Fruit fly (Drosophila melanogaster) whole organism, wandering third instar larva: ENCODE measurements around the gene CG31861.
A peak's percentile ranks its signal among the peaks of the same experiment; 100 is the strongest.

Source experiments
- Abd-B ChIP-seq: fragments of >200 bp; optimal IDR thresholded peaks from 2 replicates; lab custom pipeline; 2017; ENCODE audit warnings: missing biosample characterization, missing genetic modification characterization
- CG9705 ChIP-seq: fragments of 200-800 bp; sonication (Bioruptor generic); optimal IDR thresholded peaks from 2 replicates; lab custom pipeline; 2018; ENCODE audit warnings: missing biosample characterization, mild to moderate bottlenecking, missing genetic modification characterization
- CrebA ChIP-seq: fragments of 200-800 bp; sonication (Bioruptor generic); optimal IDR thresholded peaks from 2 replicates; lab custom pipeline; 2016; ENCODE audit warnings: missing biosample characterization, mild to moderate bottlenecking, missing genetic modification characterization, borderline replicate concordance
- Dfd ChIP-seq: fragments of >200 bp; optimal IDR thresholded peaks from 2 replicates; lab custom pipeline; 2017; ENCODE audit warnings: missing biosample characterization, missing genetic modification characterization
- Dif ChIP-seq: fragments of 200-275, 200-300 bp; sonication (Bioruptor generic); optimal IDR thresholded peaks from 2 replicates; lab custom pipeline; 2018; ENCODE audit warnings: missing biosample characterization, missing genetic modification characterization; ENCODE audit not compliant: partially characterized antibody
- GATAd ChIP-seq: sonication (Bioruptor generic); optimal IDR thresholded peaks from 2 replicates; lab custom pipeline; 2016; ENCODE audit warnings: missing biosample characterization, missing genetic modification characterization
- HLH106 ChIP-seq: fragments of 200-800 bp; optimal IDR thresholded peaks from 3 replicates; lab custom pipeline; 2019; ENCODE audit warnings: missing biosample characterization, mild to moderate bottlenecking, missing genetic modification characterization, moderate library complexity
- Hnf4 ChIP-seq: fragments of 200-800 bp; sonication (Bioruptor generic); optimal IDR thresholded peaks from 2 replicates; lab custom pipeline; 2016; ENCODE audit warnings: missing biosample characterization, mild to moderate bottlenecking, missing genetic modification characterization
- Hr78 ChIP-seq: fragments of >200 bp; optimal IDR thresholded peaks from 2 replicates; lab custom pipeline; 2017; ENCODE audit warnings: missing biosample characterization, missing genetic modification characterization
- Hr83 ChIP-seq: fragments of 200-300 bp; sonication (Bioruptor generic); optimal IDR thresholded peaks from 2 replicates; lab custom pipeline; 2016; ENCODE audit warnings: missing biosample characterization, mild to moderate bottlenecking, missing genetic modification characterization, moderate library complexity; ENCODE audit not compliant: poor library complexity, severe bottlenecking
- Jra ChIP-seq: sonication (Bioruptor generic); optimal IDR thresholded peaks from 2 replicates; lab custom pipeline; 2016; ENCODE audit warnings: missing biosample characterization, missing genetic modification characterization
- Myc ChIP-seq: fragments of >200 bp; optimal IDR thresholded peaks from 2 replicates; lab custom pipeline; 2017
- OdsH ChIP-seq: fragments of 200-800 bp; sonication (Bioruptor generic); optimal IDR thresholded peaks from 2 replicates; lab custom pipeline; 2016; ENCODE audit warnings: missing biosample characterization, mild to moderate bottlenecking, missing genetic modification characterization
- Rel ChIP-seq, 2 experiments: fragments of 200-800 bp; sonication (Bioruptor generic) in 1 of 2; optimal IDR thresholded peaks; 2 replicates in 1 of 2; 3 replicates in 1 of 2; lab custom pipeline; 2016 to 2019; ENCODE audit warnings: mild to moderate bottlenecking in 2 of 2, missing biosample characterization in 2 of 2, missing genetic modification characterization in 2 of 2, moderate library complexity in 1 of 2
- Sp1 ChIP-seq: fragments of 200-800 bp; sonication (Bioruptor generic); optimal IDR thresholded peaks from 3 replicates; lab custom pipeline; 2019; ENCODE audit warnings: missing biosample characterization, mild to moderate bottlenecking, missing genetic modification characterization, moderate library complexity
- br ChIP-seq: fragments of 200-800 bp; sonication (Bioruptor generic); optimal IDR thresholded peaks from 2 replicates; lab custom pipeline; 2016; ENCODE audit warnings: missing biosample characterization, missing genetic modification characterization
- brk ChIP-seq: fragments of 200-800 bp; sonication (Bioruptor generic); optimal IDR thresholded peaks from 2 replicates; lab custom pipeline; 2016; ENCODE audit warnings: missing biosample characterization, mild to moderate bottlenecking, missing genetic modification characterization
- dmrt93B ChIP-seq: fragments of 200-800 bp; sonication (Bioruptor generic); optimal IDR thresholded peaks from 2 replicates; lab custom pipeline; 2018; ENCODE audit warnings: missing biosample characterization, mild to moderate bottlenecking, missing genetic modification characterization
- dsf ChIP-seq: sonication (Bioruptor generic); optimal IDR thresholded peaks from 2 replicates; lab custom pipeline; 2016; ENCODE audit warnings: missing biosample characterization, missing genetic modification characterization, borderline replicate concordance
- ey ChIP-seq: fragments of 200-800 bp; sonication (Bioruptor generic); optimal IDR thresholded peaks from 2 replicates; lab custom pipeline; 2016; ENCODE audit warnings: missing biosample characterization, missing genetic modification characterization
- foxo ChIP-seq, 2 experiments: fragments of 200-800 bp; sonication (Bioruptor generic); optimal IDR thresholded peaks; 2 replicates in 1 of 2; 3 replicates in 1 of 2; lab custom pipeline; 2016 to 2017; ENCODE audit warnings: missing biosample characterization in 2 of 2, missing genetic modification characterization in 2 of 2
- fru ChIP-seq: fragments of 200-800 bp; sonication (Bioruptor generic); optimal IDR thresholded peaks from 3 replicates; lab custom pipeline; 2016; ENCODE audit warnings: missing biosample characterization, mild to moderate bottlenecking, missing genetic modification characterization
- h ChIP-seq: fragments of 200-800 bp; sonication (Bioruptor generic); optimal IDR thresholded peaks from 3 replicates; lab custom pipeline; 2016; ENCODE audit warnings: missing biosample characterization, mild to moderate bottlenecking, missing genetic modification characterization
- lola ChIP-seq: fragments of >200 bp; optimal IDR thresholded peaks from 2 replicates; lab custom pipeline; 2017; ENCODE audit warnings: missing biosample characterization, missing genetic modification characterization
- pan ChIP-seq: fragments of >200 bp; optimal IDR thresholded peaks from 2 replicates; lab custom pipeline; 2017
- psq ChIP-seq: fragments of 200-800 bp; sonication (Bioruptor generic); optimal IDR thresholded peaks from 3 replicates; lab custom pipeline; 2017; ENCODE audit warnings: missing biosample characterization, mild to moderate bottlenecking, missing genetic modification characterization, moderate library complexity
- rgr ChIP-seq: fragments of 200-800 bp; sonication (Bioruptor generic); optimal IDR thresholded peaks from 3 replicates; lab custom pipeline; 2016; ENCODE audit warnings: missing biosample characterization, mild to moderate bottlenecking, missing genetic modification characterization
- sage ChIP-seq: fragments of 200-800 bp; sonication (Bioruptor generic); optimal IDR thresholded peaks from 2 replicates; lab custom pipeline; 2016; ENCODE audit warnings: missing biosample characterization, mild to moderate bottlenecking, missing genetic modification characterization
- sv ChIP-seq: fragments of 200-800 bp; sonication (Bioruptor generic); optimal IDR thresholded peaks from 3 replicates; lab custom pipeline; 2016; ENCODE audit warnings: missing biosample characterization, missing genetic modification characterization
- tai ChIP-seq: sonication (Bioruptor generic); optimal IDR thresholded peaks from 2 replicates; lab custom pipeline; 2016; ENCODE audit warnings: missing biosample characterization, missing genetic modification characterization
- usp ChIP-seq: fragments of >200 bp; optimal IDR thresholded peaks from 2 replicates; lab custom pipeline; 2017; ENCODE audit warnings: missing biosample characterization, missing genetic modification characterization
- woc ChIP-seq: sonication (Bioruptor generic); optimal IDR thresholded peaks from 2 replicates; lab custom pipeline; 2016; ENCODE audit warnings: missing biosample characterization, mild to moderate bottlenecking, missing genetic modification characterization

The CG31861 gene

DNA sequence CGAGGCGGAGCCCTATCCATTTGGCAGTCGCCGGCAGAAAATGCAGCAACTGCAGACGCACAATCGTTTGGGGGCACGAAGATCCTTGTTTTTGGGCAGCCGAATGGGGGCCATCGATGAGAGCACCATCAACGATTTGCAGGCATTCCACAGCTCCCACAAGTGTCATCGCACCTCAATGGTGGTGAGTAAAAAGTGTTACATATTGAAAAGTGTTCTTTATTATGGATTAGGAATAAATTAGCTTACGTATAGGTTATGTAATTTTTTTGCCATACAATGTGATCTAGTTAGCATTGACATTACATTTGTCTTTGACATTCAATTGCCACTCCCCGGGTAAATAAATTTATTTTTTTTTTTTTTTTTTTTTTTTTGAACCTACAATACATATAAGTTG lies at the start of gene CG31861:
Gene CG31861 (plus strand): TSS at position 301 of the 400 bp plus-strand sequence.
- TF ChIP-seq Rel (GFP tag; optimal IDR thresholded peaks at IDR 0.05; lab: Kevin White, UChicago) (no peak), Rel (tag; optimal IDR thresholded peaks at IDR 0.05; lab: Kevin White, UChicago) (no peak), h (GFP tag; lab: Kevin White, UChicago) (no peak), Myc (no peak), CG9705 (no peak), foxo (GFP tag; optimal IDR thresholded peaks at IDR 0.05; lab: Kevin White, UChicago) (no peak), OdsH (no peak), Hr78 (GFP tag; lab: Kevin White, UChicago) (no peak), sage (GFP tag; lab: Kevin White, UChicago) (no peak), Hr83 (GFP tag; lab: Kevin White, UChicago) (no peak), dmrt93B (GFP tag; lab: Kevin White, UChicago) (no peak)

DNA sequence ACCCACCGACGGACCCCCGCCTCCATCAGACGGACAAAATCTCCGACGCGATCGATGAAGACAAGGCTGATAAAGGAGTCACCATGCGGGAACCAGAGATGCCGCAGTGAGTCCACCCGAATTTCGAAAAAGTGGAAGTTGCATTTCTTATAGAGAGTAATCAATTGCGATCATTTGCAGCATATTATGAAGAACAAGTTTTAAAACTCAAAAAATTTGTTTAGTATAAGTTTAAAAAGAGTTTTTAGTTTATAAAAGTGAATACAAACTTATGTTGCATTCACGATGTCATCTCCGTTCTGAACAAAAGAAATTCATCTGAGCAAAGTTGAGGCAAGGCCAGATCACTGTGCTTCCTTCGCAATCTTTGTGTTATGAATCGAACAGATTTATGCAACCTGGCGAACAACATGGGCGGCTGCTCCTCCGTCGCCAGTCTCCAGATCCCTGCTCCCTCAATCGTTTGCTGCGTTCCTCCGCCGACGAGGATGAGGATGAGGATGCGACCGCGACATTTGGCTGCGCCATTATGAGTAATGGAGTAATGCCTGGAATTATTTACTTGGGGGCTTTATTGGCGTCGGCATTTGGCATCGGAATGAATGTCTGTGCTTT lies 48.5 kb upstream of the CG31861 start:
- TF ChIP-seq Myc, result peak; percentile 12
- peak; percentile 45 for TF ChIP-seq h (GFP tag; lab: Kevin White, UChicago)
- TF ChIP-seq HLH106, result peak; percentile 47
- TF ChIP-seq OdsH, result peak; percentile 49
- TF ChIP-seq Dfd, result no peak
- peak; percentile 39 for TF ChIP-seq Hnf4 (GFP tag; lab: Kevin White, UChicago)
- TF ChIP-seq woc (GFP tag; lab: Kevin White, UChicago), result peak; percentile 87
- TF ChIP-seq Hr83 (GFP tag; lab: Kevin White, UChicago), result no peak
- no peak for TF ChIP-seq pan (lab: Kevin White, UChicago)
- TF ChIP-seq tai (GFP tag; lab: Kevin White, UChicago), result no peak
- peak; percentile 46 for TF ChIP-seq psq (GFP tag; lab: Kevin White, UChicago)
- peak; percentile 56 for TF ChIP-seq br (GFP tag; lab: Kevin White, UChicago)
- no peak for TF ChIP-seq sage (GFP tag; lab: Kevin White, UChicago)
- TF ChIP-seq Sp1 (GFP tag; lab: Kevin White, UChicago), result peak; percentile 47
- TF ChIP-seq foxo (GFP tag; optimal IDR thresholded peaks at IDR 0.05; lab: Kevin White, UChicago), result peak in 1 of 2 experiments; percentile 21
- no peak for TF ChIP-seq GATAd (GFP tag; lab: Kevin White, UChicago)
- peak; percentile 51 for TF ChIP-seq ey (GFP tag; lab: Kevin White, UChicago)
- peak; percentile 12 for TF ChIP-seq rgr (GFP tag; lab: Kevin White, UChicago)
- no peak for TF ChIP-seq sv (GFP tag; lab: Kevin White, UChicago)
- TF ChIP-seq fru (GFP tag; lab: Kevin White, UChicago), result peak; percentile 87
- TF ChIP-seq, all 38 proteins: peak for 13

DNA sequence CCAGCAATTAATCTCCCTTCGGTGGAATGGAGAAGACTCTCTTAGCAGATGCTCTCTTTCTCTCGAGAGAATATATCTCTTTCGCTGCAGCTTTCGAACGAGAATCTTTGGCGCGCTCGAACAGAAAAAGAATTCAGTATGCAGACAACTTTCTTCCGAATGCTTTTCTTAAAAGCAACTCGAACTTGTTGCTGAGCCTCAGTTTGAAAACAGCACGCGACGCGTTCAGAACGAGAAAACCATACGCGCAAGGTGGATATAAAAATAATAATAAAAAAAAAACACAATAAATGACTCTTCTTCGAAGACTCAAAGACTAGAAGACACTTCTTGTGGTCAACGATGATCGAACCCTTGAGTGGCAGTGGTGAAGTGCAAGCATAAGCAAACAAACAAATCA lies 47.4 kb upstream of the CG31861 start, which contains the start of gene CG17211:
Gene CG17211 (plus strand): TSS at position 202 of the 400 bp plus-strand sequence.
- no peak for TF ChIP-seq Dif
- no peak for TF ChIP-seq Hr78 (GFP tag; lab: Kevin White, UChicago)
- no peak for TF ChIP-seq Myc
- no peak for TF ChIP-seq Rel (GFP tag; optimal IDR thresholded peaks at IDR 0.05; lab: Kevin White, UChicago)
- TF ChIP-seq Rel (tag; optimal IDR thresholded peaks at IDR 0.05; lab: Kevin White, UChicago), result no peak
- no peak for TF ChIP-seq OdsH
- no peak for TF ChIP-seq HLH106
- TF ChIP-seq sv (GFP tag; lab: Kevin White, UChicago), result no peak
- TF ChIP-seq rgr (GFP tag; lab: Kevin White, UChicago), result no peak
- no peak for TF ChIP-seq br (GFP tag; lab: Kevin White, UChicago)
- TF ChIP-seq fru (GFP tag; lab: Kevin White, UChicago), result no peak
- no peak for TF ChIP-seq dmrt93B (GFP tag; lab: Kevin White, UChicago)
- no peak for TF ChIP-seq sage (GFP tag; lab: Kevin White, UChicago)
- TF ChIP-seq usp (GFP tag; lab: Kevin White, UChicago), result no peak
- TF ChIP-seq foxo (GFP tag; optimal IDR thresholded peaks at IDR 0.05; lab: Kevin White, UChicago), result no peak
- no peak for TF ChIP-seq Abd-B
- no peak for TF ChIP-seq psq (GFP tag; lab: Kevin White, UChicago)
- no peak for TF ChIP-seq Hr83 (GFP tag; lab: Kevin White, UChicago)
- TF ChIP-seq lola (GFP tag; lab: Kevin White, UChicago), result no peak

DNA sequence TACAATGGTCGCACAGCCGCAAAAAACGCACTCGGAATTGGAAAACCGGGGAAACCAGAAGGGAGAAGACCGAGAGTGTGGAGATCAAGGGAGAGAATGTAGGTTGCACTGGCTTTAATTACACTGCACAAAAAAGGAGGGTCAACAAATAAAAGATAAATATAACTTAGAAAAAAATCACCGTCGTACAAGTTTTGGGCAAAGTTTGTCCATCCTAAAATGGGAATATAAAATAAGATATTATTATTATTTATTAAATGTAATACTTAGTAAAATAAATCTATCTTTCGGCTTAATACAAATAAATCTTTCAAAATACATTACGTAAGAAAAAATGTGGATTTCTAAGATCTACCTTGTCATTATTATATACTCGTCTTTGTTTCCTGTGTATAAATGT lies 45.8 kb upstream of the CG31861 start:
- TF ChIP-seq h (GFP tag; lab: Kevin White, UChicago), result no peak
- TF ChIP-seq Hnf4 (GFP tag; lab: Kevin White, UChicago), result no peak
- TF ChIP-seq sage (GFP tag; lab: Kevin White, UChicago), result no peak
- TF ChIP-seq CG9705, result no peak
- TF ChIP-seq brk (GFP tag; lab: Kevin White, UChicago), result no peak
- TF ChIP-seq dsf (GFP tag; lab: Kevin White, UChicago), result no peak
- no peak for TF ChIP-seq dmrt93B (GFP tag; lab: Kevin White, UChicago)
- TF ChIP-seq Jra, result no peak
- TF ChIP-seq HLH106, result no peak
- no peak for TF ChIP-seq CrebA
